Worm (Caenorhabditis elegans) whole organism, early embryonic: ENCODE results near the gene Y69H2.3.
A peak's percentile ranks its signal among the peaks of the same experiment; 100 is the strongest.

Experiments used
- F13C5.2 ChIP-seq: sonication (generic microtip); optimal IDR thresholded peaks from 2 replicates; lab custom pipeline; 2017; ENCODE audit warnings: mild to moderate bottlenecking, missing genetic modification characterization, inconsistent platforms, missing compliant biosample characterization
- ama-1 ChIP-seq: fragments of 150-350 bp; optimal IDR thresholded peaks from 2 replicates; lab custom pipeline; 2014
- ceh-36 ChIP-seq: sonication (generic microtip); optimal IDR thresholded peaks from 2 replicates; lab custom pipeline; 2016; ENCODE audit warnings: missing genetic modification characterization, inconsistent platforms, missing compliant biosample characterization
- hmg-4 ChIP-seq: fragments of 200-800 bp; sonication (Bioruptor generic); optimal IDR thresholded peaks from 2 replicates; lab custom pipeline; 2018; ENCODE audit warnings: mild to moderate bottlenecking, missing genetic modification characterization, missing compliant biosample characterization
- hnd-1 ChIP-seq: sonication (generic microtip); optimal IDR thresholded peaks from 2 replicates; lab custom pipeline; 2016; ENCODE audit warnings: missing genetic modification characterization, missing compliant biosample characterization
- scrt-1 ChIP-seq: fragments of 200-800 bp; sonication (Bioruptor generic); IDR thresholded peaks from 2 replicates; pipeline ENCODE4 v1.3.6; 2022; ENCODE audit warnings: missing genetic modification characterization, missing compliant biosample characterization
- sea-1 ChIP-seq: fragments of 200-800 bp; sonication (Bioruptor generic); conservative IDR thresholded peaks from 2 replicates; pipeline ENCODE4 v1.3.6; 2022; ENCODE audit warnings: missing genetic modification characterization, missing compliant biosample characterization

ce11 chrV:18639074-18639473, 24.9 kb downstream of the Y69H2.3 start:
- TF ChIP-seq F13C5.2: no peak
- no peak for TF ChIP-seq sea-1 (GFP tag; lab: Robert Waterston, UW)
- no peak for TF ChIP-seq ama-1 (lab: Kevin White, UChicago)
- TF ChIP-seq hnd-1 (tag; lab: Kevin White, UChicago): no peak
- 0 out of 2 replicates have a peak, but pooled peaks have one; percentile 10 for TF ChIP-seq scrt-1 (GFP tag; lab: Robert Waterston, UW)
- TF ChIP-seq hmg-4 (GFP tag; lab: Kevin White, UChicago): no peak
- TF ChIP-seq ceh-36 (tag; lab: Kevin White, UChicago): no peak
